Fruit fly (Drosophila melanogaster): ENCODE data around the gene CG15167.

DNA sequence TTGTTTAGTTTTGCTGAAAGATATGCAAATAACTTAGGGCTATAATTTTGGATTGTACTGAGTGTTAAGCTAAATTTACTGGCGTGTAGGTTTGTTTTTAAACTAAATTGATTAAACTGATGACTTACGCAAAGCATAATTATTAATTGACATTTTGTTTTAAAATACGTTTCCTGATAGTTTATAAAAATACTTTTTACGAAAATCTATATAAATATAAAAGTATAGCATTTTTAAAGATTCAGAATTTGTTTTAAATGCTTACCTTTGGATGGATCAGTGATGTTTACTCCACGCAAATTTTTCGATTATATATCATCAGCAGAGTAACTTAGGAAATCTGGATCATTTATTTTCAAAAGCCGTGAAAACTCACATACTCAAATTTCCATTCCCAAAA lies at the start of gene CG15167, which contains the start of gene CG42752:
- TF ChIP-seq psq (optimal IDR thresholded peaks at IDR 0.05) (no peak), Sin3A (optimal IDR thresholded peaks at IDR 0.05) (no peak)
